Worm (Caenorhabditis elegans): ENCODE results near the gene nhr-180.

- no peak for TF ChIP-seq lin-29 (GFP tag; IDR thresholded peaks at IDR 0.05)
- TF ChIP-seq ZK546.5 (tag; optimal IDR thresholded peaks at IDR 0.05) = no peak
- TF ChIP-seq aly-2 (tag; optimal IDR thresholded peaks at IDR 0.05) = no peak
Measured at ce11 chrV:674213-674612, 6.9 kb upstream of the nhr-180 start, which contains the start of gene sru-25.
